Worm (Caenorhabditis elegans) whole organism, L1 larva: ENCODE measurements around the gene Y54G2A.18.
A peak's percentile ranks its signal among the peaks of the same experiment; 100 is the strongest.
"Not testable (repeated sequence)": the region's sequence is repeated elsewhere in the genome, so short reads cannot be mapped to it uniquely, and the experiment has no call there.

ENCODE experiments used
- F16B12.6 ChIP-seq: fragments of 150-350 bp; optimal IDR thresholded peaks from 2 replicates; lab custom pipeline; 2014; ENCODE audit warnings: missing biosample characterization, missing genetic modification characterization
- Y116A8C.19 ChIP-seq: sonication (generic microtip); optimal IDR thresholded peaks from 2 replicates; lab custom pipeline; 2016; ENCODE audit warnings: missing compliant biosample characterization, missing genetic modification characterization, borderline replicate concordance
- alr-1 ChIP-seq: fragments of 200-800 bp; sonication (Bioruptor generic); optimal IDR thresholded peaks from 2 replicates; lab custom pipeline; 2018; ENCODE audit warnings: borderline replicate concordance, mild to moderate bottlenecking, missing genetic modification characterization, missing compliant biosample characterization
- aly-2 ChIP-seq: fragments of 150-350 bp; optimal IDR thresholded peaks from 2 replicates; lab custom pipeline; 2014; ENCODE audit warnings: missing biosample characterization, missing genetic modification characterization
- blmp-1 ChIP-seq: fragments of 150-350 bp; optimal IDR thresholded peaks from 2 replicates; lab custom pipeline; 2014; ENCODE audit warnings: missing biosample characterization, missing genetic modification characterization
- ceh-82 ChIP-seq, 3 experiments: fragments of 150-350 bp in 1 of 3; sonication (generic microtip) in 2 of 3; optimal IDR thresholded peaks; 2 replicates each; lab custom pipeline; 2014 to 2017; ENCODE audit warnings: missing biosample characterization in 3 of 3, missing genetic modification characterization in 3 of 3
- ceh-88 ChIP-seq: fragments of 200-800 bp; sonication (Bioruptor generic); IDR thresholded peaks from 2 replicates; pipeline ENCODE4 v1.3.6; 2022; ENCODE audit warnings: missing genetic modification characterization, missing compliant biosample characterization
- dpl-1 ChIP-seq, 3 experiments: fragments of 150-350 bp in 2 of 3; sonication (generic microtip) in 1 of 3; optimal IDR thresholded peaks; 2 replicates each; lab custom pipeline; 2014 to 2017; ENCODE audit warnings: missing biosample characterization in 3 of 3, missing genetic modification characterization in 3 of 3, missing genetic modification reagents in 3 of 3
- dsc-1 ChIP-seq: sonication (generic microtip); optimal IDR thresholded peaks from 2 replicates; lab custom pipeline; 2016; ENCODE audit warnings: mild to moderate bottlenecking, missing genetic modification characterization, missing compliant biosample characterization
- efl-1 ChIP-seq, 4 experiments: fragments of 150-350 bp; optimal IDR thresholded peaks in 3 of 4; peaks in 1 of 4; 1 replicate in 1 of 4; 2 replicates in 3 of 4; lab custom pipeline; 2014; ENCODE audit warnings: missing biosample characterization in 2 of 4, missing genetic modification characterization in 2 of 4, missing genetic modification reagents in 2 of 4
- egl-13 ChIP-seq: sonication (generic microtip); optimal IDR thresholded peaks from 2 replicates; lab custom pipeline; 2016; ENCODE audit warnings: missing genotype, missing genetic modification reagents, missing genetic modification characterization, missing compliant biosample characterization
- egl-27 ChIP-seq, 2 experiments: fragments of 150-350 bp in 1 of 2; sonication (generic microtip); optimal IDR thresholded peaks; 3 replicates each; lab custom pipeline; 2017 to 2018; ENCODE audit warnings: missing biosample characterization in 2 of 2, missing genetic modification characterization in 2 of 2, missing genetic modification reagents in 2 of 2
- elt-2 ChIP-seq: sonication (generic microtip); optimal IDR thresholded peaks from 2 replicates; lab custom pipeline; 2016; ENCODE audit warnings: missing genetic modification characterization, mild to moderate bottlenecking, inconsistent platforms, missing compliant biosample characterization, missing genetic modification reagents
- grh-1 ChIP-seq: fragments of 200-800 bp; sonication (Bioruptor generic); IDR thresholded peaks from 2 replicates; pipeline ENCODE4 v1.3.6; 2022; ENCODE audit warnings: missing genetic modification reagents, missing genetic modification characterization, missing compliant biosample characterization
- isw-1 ChIP-seq: fragments of 200-800 bp; sonication (Bioruptor generic); IDR thresholded peaks from 2 replicates; pipeline ENCODE4 v1.3.6; 2022; ENCODE audit warnings: missing genetic modification characterization, missing compliant biosample characterization
- lin-14 ChIP-seq: fragments of 200-800 bp; sonication (Bioruptor generic); optimal IDR thresholded peaks from 2 replicates; lab custom pipeline; 2018; ENCODE audit warnings: mild to moderate bottlenecking, missing genetic modification characterization, moderate library complexity, missing compliant biosample characterization
- lin-15B ChIP-seq: fragments of 150-350 bp; sonication (generic microtip); optimal IDR thresholded peaks from 3 replicates; lab custom pipeline; 2014; ENCODE audit warnings: missing biosample characterization, missing genetic modification characterization
- lin-35 ChIP-seq, 2 experiments: fragments of 150-350 bp; optimal IDR thresholded peaks; 2 replicates each; lab custom pipeline; 2014; ENCODE audit warnings: missing biosample characterization in 2 of 2, missing genetic modification characterization in 2 of 2, missing genetic modification reagents in 2 of 2
- lin-39 ChIP-seq: fragments of 150-350 bp; optimal IDR thresholded peaks from 2 replicates; lab custom pipeline; 2014; ENCODE audit warnings: missing biosample characterization, missing genetic modification reagents, missing genetic modification characterization
- lsy-2 ChIP-seq, 2 experiments: fragments of 150-350 bp; optimal IDR thresholded peaks; 2 replicates each; lab custom pipeline; 2014; ENCODE audit warnings: missing biosample characterization in 2 of 2, missing genetic modification characterization in 2 of 2
- mab-9 ChIP-seq: fragments of 200-800 bp; sonication (Bioruptor generic); IDR thresholded peaks from 2 replicates; pipeline ENCODE4 v1.3.6; 2022; ENCODE audit warnings: missing genetic modification reagents, missing genetic modification characterization, missing compliant biosample characterization
- nhr-19 ChIP-seq: fragments of 200-800 bp; sonication (Bioruptor generic); conservative IDR thresholded peaks from 2 replicates; pipeline ENCODE4 v1.3.6; 2022; ENCODE audit warnings: missing genetic modification characterization, missing compliant biosample characterization
- nhr-71 ChIP-seq: sonication (generic microtip); optimal IDR thresholded peaks from 2 replicates; lab custom pipeline; 2016; ENCODE audit warnings: mild to moderate bottlenecking, missing genetic modification characterization, moderate library complexity, missing compliant biosample characterization
- nhr-77 ChIP-seq: fragments of 150-350 bp; optimal IDR thresholded peaks from 2 replicates; lab custom pipeline; 2014; ENCODE audit warnings: missing biosample characterization, missing genetic modification characterization
- nhr-85 ChIP-seq: sonication (generic microtip); peaks from one replicate; lab custom pipeline; 2016; ENCODE audit warnings: missing genetic modification characterization, inconsistent platforms, missing compliant biosample characterization
- nhr-90 ChIP-seq: sonication (generic microtip); optimal IDR thresholded peaks from 2 replicates; lab custom pipeline; 2016; ENCODE audit warnings: mild to moderate bottlenecking, missing genetic modification characterization, missing compliant biosample characterization; ENCODE audit not compliant: poor library complexity
- pax-3 ChIP-seq: fragments of 200-800 bp; sonication (Bioruptor generic); optimal IDR thresholded peaks from 2 replicates; lab custom pipeline; 2018; ENCODE audit warnings: mild to moderate bottlenecking, missing genetic modification characterization, moderate library complexity, missing compliant biosample characterization
- rnt-1 ChIP-seq: sonication (generic microtip); optimal IDR thresholded peaks from 2 replicates; lab custom pipeline; 2016; ENCODE audit warnings: mild to moderate bottlenecking, missing genetic modification characterization, moderate library complexity, missing compliant biosample characterization
- snu-23 ChIP-seq: sonication (generic microtip); optimal IDR thresholded peaks from 2 replicates; lab custom pipeline; 2016; ENCODE audit warnings: missing genetic modification characterization, missing compliant biosample characterization
- swsn-7 ChIP-seq: sonication (generic microtip); optimal IDR thresholded peaks from 2 replicates; lab custom pipeline; 2016; ENCODE audit warnings: missing genetic modification characterization, missing compliant biosample characterization
- tbx-2 ChIP-seq: sonication (generic microtip); optimal IDR thresholded peaks from 2 replicates; lab custom pipeline; 2016; ENCODE audit warnings: missing genetic modification characterization, missing compliant biosample characterization
- tlp-1 ChIP-seq: fragments of 150-350 bp; optimal IDR thresholded peaks from 2 replicates; lab custom pipeline; 2014; ENCODE audit warnings: missing biosample characterization, missing genetic modification characterization
- unc-62 ChIP-seq: fragments of 150-350 bp; optimal IDR thresholded peaks from 2 replicates; lab custom pipeline; 2014; ENCODE audit warnings: missing biosample characterization, missing genetic modification reagents, missing genetic modification characterization
- unc-86 ChIP-seq: sonication (generic microtip); optimal IDR thresholded peaks from 2 replicates; lab custom pipeline; 2016; ENCODE audit warnings: missing genetic modification characterization, missing compliant biosample characterization
- xbp-1 ChIP-seq: sonication (generic microtip); optimal IDR thresholded peaks from 2 replicates; lab custom pipeline; 2016; ENCODE audit warnings: missing genetic modification characterization, missing compliant biosample characterization

Gene Y54G2A.18

ce11 chrIV:2917729-2918128 lies 25.4 kb upstream of the Y54G2A.18 start, which contains the start of gene Y54G2A.50:
Gene Y54G2A.50, plus strand, starts transcription at chrIV:2918029.
- TF ChIP-seq unc-62, F16B12.6, nhr-85: not testable (repeated sequence)
- TF ChIP-seq, all 84 proteins: peak for 0; not testable (repeated sequence) for 84

- TF ChIP-seq tlp-1 (tag; lab: Kevin White, UChicago), result no peak
- TF ChIP-seq efl-1 (optimal IDR thresholded peaks at IDR 0.05; lab: Kevin White, UChicago), result peak in 1 of 2 experiments; percentile 88
- TF ChIP-seq efl-1 (GFP tag; optimal IDR thresholded peaks at IDR 0.05 in 1 of 2; lab: Kevin White, UChicago), result peak; percentile 80 to 96
- peak; percentile 43 to 77 (median 56) for TF ChIP-seq dpl-1 (GFP tag; optimal IDR thresholded peaks at IDR 0.05; lab: Kevin White, UChicago)
- TF ChIP-seq nhr-90 (tag; lab: Kevin White, UChicago), result no peak
- TF ChIP-seq aly-2, result no peak
- TF ChIP-seq ceh-82 (tag; optimal IDR thresholded peaks at IDR 0.05; lab: Kevin White, UChicago), result no peak
- TF ChIP-seq pax-3 (tag; lab: Kevin White, UChicago), result no peak
- TF ChIP-seq elt-2 (tag; lab: Kevin White, UChicago), result no peak
- no peak for TF ChIP-seq mab-9 (GFP tag; lab: Robert Waterston, UW)
- TF ChIP-seq lin-39 (tag; lab: Kevin White, UChicago), result no peak
- TF ChIP-seq lin-35 (GFP tag; optimal IDR thresholded peaks at IDR 0.05; lab: Kevin White, UChicago), result peak; percentile 54 to 83
- no peak for TF ChIP-seq nhr-19 (GFP tag; lab: Robert Waterston, UW)
- TF ChIP-seq nhr-77 (tag; lab: Kevin White, UChicago), result no peak
These were observed 23.7 kb upstream of the Y54G2A.18 start for ce11 chrIV:2916043-2916442.

ce11 chrIV:2914545-2914944 lies 22.2 kb upstream of the Y54G2A.18 start:
- no peak for TF ChIP-seq Y116A8C.19
- no peak for TF ChIP-seq alr-1
- no peak for TF ChIP-seq lin-15B (tag; lab: Kevin White, UChicago)
- TF ChIP-seq efl-1 (optimal IDR thresholded peaks at IDR 0.05; lab: Kevin White, UChicago), result no peak
- TF ChIP-seq efl-1 (GFP tag; optimal IDR thresholded peaks at IDR 0.05 in 1 of 2; lab: Kevin White, UChicago), result peak in 1 of 2 experiments; percentile 8
- no peak for TF ChIP-seq egl-27 (tag; optimal IDR thresholded peaks at IDR 0.05; lab: Kevin White, UChicago)
- TF ChIP-seq, all 84 proteins: peak for 1

ce11 chrIV:2901973-2902372 lies 9.7 kb upstream of the Y54G2A.18 start:
- TF ChIP-seq dpl-1 (GFP tag; optimal IDR thresholded peaks at IDR 0.05; lab: Kevin White, UChicago) (peak; percentile 38 to 70 (median 69)), efl-1 (optimal IDR thresholded peaks at IDR 0.05; lab: Kevin White, UChicago) (peak in 1 of 2 experiments; percentile 72), efl-1 (GFP tag; optimal IDR thresholded peaks at IDR 0.05 in 1 of 2; lab: Kevin White, UChicago) (peak; percentile 79 to 98), lin-35 (GFP tag; optimal IDR thresholded peaks at IDR 0.05; lab: Kevin White, UChicago) (peak; percentile 20 to 77)

ce11 chrIV:2897644-2898160 lies 5.4 kb upstream of the Y54G2A.18 start, which contains the start of gene Y54G2A.36:
Gene Y54G2A.36, plus strand, starts transcription at chrIV:2897694.
- no peak for TF ChIP-seq blmp-1 (tag; lab: Kevin White, UChicago)
- no peak for TF ChIP-seq efl-1 (optimal IDR thresholded peaks at IDR 0.05; lab: Kevin White, UChicago)
- TF ChIP-seq efl-1 (GFP tag; optimal IDR thresholded peaks at IDR 0.05 in 1 of 2; lab: Kevin White, UChicago), result peak in 1 of 2 experiments; percentile 21

- TF ChIP-seq lsy-2 (tag; optimal IDR thresholded peaks at IDR 0.05; lab: Kevin White, UChicago) (peak; percentile 55 to 56), mab-9 (GFP tag; lab: Robert Waterston, UW) (0 out of 2 replicates have a peak, but pooled peaks have one; percentile 45), ceh-88 (GFP tag; lab: Robert Waterston, UW) (peak; percentile 70), tbx-2 (tag; lab: Kevin White, UChicago) (peak; percentile 34), isw-1 (GFP tag; lab: Robert Waterston, UW) (peak; percentile 30), snu-23 (GFP tag; lab: Kevin White, UChicago) (peak; percentile 19), lin-14 (GFP tag; lab: Kevin White, UChicago) (peak; percentile 40), egl-13 (peak; percentile 3), xbp-1 (tag; lab: Kevin White, UChicago) (peak; percentile 58), unc-86 (tag; lab: Kevin White, UChicago) (peak; percentile 29), rnt-1 (tag; lab: Kevin White, UChicago) (peak; percentile 48), nhr-90 (tag; lab: Kevin White, UChicago) (peak; percentile 15), nhr-19 (GFP tag; lab: Robert Waterston, UW) (peak; percentile 77), swsn-7 (peak; percentile 34), nhr-71 (peak; percentile 64), lin-35 (GFP tag; optimal IDR thresholded peaks at IDR 0.05; lab: Kevin White, UChicago) (peak in 1 of 2 experiments; percentile 5), nhr-85 (peak; percentile 65), F16B12.6 (peak; percentile 14), efl-1 (optimal IDR thresholded peaks at IDR 0.05; lab: Kevin White, UChicago) (peak; percentile 49 to 68), efl-1 (GFP tag; optimal IDR thresholded peaks at IDR 0.05 in 1 of 2; lab: Kevin White, UChicago) (peak; percentile 69 to 94), dpl-1 (GFP tag; optimal IDR thresholded peaks at IDR 0.05; lab: Kevin White, UChicago) (peak in 1 of 3 experiments; percentile 65), grh-1 (GFP tag; lab: Robert Waterston, UW) (peak; percentile 69), dsc-1 (tag; lab: Kevin White, UChicago) (peak; percentile 32)
These were observed 3.8 kb upstream of the Y54G2A.18 start for ce11 chrIV:2895986-2896660.
